Worm (Caenorhabditis elegans) whole organism, L4 larva: Measurements from ENCODE around the gene hum-6.

Experiments
- R02D3.7 ChIP-seq: fragments of 150-350 bp; sonication (generic microtip); optimal IDR thresholded peaks from 3 replicates; lab custom pipeline; 2014; ENCODE audit warnings: missing biosample characterization, missing genetic modification characterization
- Y105C5A.15 ChIP-seq: fragments of 200-800 bp; sonication (Bioruptor generic); IDR thresholded peaks from 2 replicates; pipeline ENCODE4 v1.3.6; 2022; ENCODE audit warnings: missing genetic modification characterization, missing compliant biosample characterization
- ama-1 ChIP-seq: fragments of 150-350 bp; optimal IDR thresholded peaks from 2 replicates; lab custom pipeline; 2014; ENCODE audit warnings: inconsistent platforms, mixed read lengths
- ceh-20 ChIP-seq: fragments of 200-800 bp; sonication (Bioruptor generic); IDR thresholded peaks from 2 replicates; pipeline ENCODE4 v1.3.6; 2022; ENCODE audit warnings: missing genetic modification reagents, missing genetic modification characterization, missing compliant biosample characterization
- ceh-44 ChIP-seq: fragments of 200-800 bp; sonication (Bioruptor generic); IDR thresholded peaks from 2 replicates; pipeline ENCODE4 v1.3.6; 2022; ENCODE audit warnings: missing genetic modification reagents, missing genetic modification characterization, missing compliant biosample characterization
- lin-29 ChIP-seq: fragments of 200-800 bp; sonication (Bioruptor generic); IDR thresholded peaks from 2 replicates; pipeline ENCODE4 v1.3.6; 2022; ENCODE audit warnings: missing genetic modification reagents, missing genetic modification characterization, missing compliant biosample characterization
- mep-1 ChIP-seq: fragments of 150-350 bp; sonication (generic microtip); optimal IDR thresholded peaks from 3 replicates; lab custom pipeline; 2014; ENCODE audit warnings: missing biosample characterization, missing genetic modification characterization
- nhr-11 ChIP-seq: fragments of 150-350 bp; optimal IDR thresholded peaks from 2 replicates; lab custom pipeline; 2014; ENCODE audit warnings: missing biosample characterization, missing genetic modification characterization
- nhr-76 ChIP-seq: fragments of 150-350 bp; optimal IDR thresholded peaks from 2 replicates; lab custom pipeline; 2014; ENCODE audit warnings: missing biosample characterization, missing genetic modification characterization
- nhr-77 ChIP-seq: fragments of 150-350 bp; optimal IDR thresholded peaks from 2 replicates; lab custom pipeline; 2014; ENCODE audit warnings: missing biosample characterization, missing genetic modification characterization
- php-3 ChIP-seq: fragments of 200-800 bp; sonication (Bioruptor generic); IDR thresholded peaks from 2 replicates; pipeline ENCODE4 v1.3.6; 2022; ENCODE audit warnings: missing genetic modification reagents, missing genetic modification characterization, missing compliant biosample characterization

- TF ChIP-seq ceh-20 (GFP tag; lab: Robert Waterston, UW): no peak
- no peak for TF ChIP-seq nhr-76 (tag; lab: Kevin White, UChicago)
- TF ChIP-seq Y105C5A.15: no peak
- no peak for TF ChIP-seq ama-1 (lab: Kevin White, UChicago)
- TF ChIP-seq php-3: no peak
- TF ChIP-seq nhr-77 (tag; lab: Kevin White, UChicago): no peak
- no peak for TF ChIP-seq mep-1 (tag; lab: Kevin White, UChicago)
- no peak for TF ChIP-seq lin-29 (GFP tag; lab: Robert Waterston, UW)
- no peak for TF ChIP-seq nhr-11
- no peak for TF ChIP-seq ceh-44 (GFP tag; lab: Robert Waterston, UW)
- no peak for TF ChIP-seq R02D3.7
Measured at ce11 chrX:2341989-2342388, 39.1 kb downstream of the hum-6 start, which contains the start of gene nlp-22.
